Fruit fly (Drosophila melanogaster) whole organism, prepupa: Measurements from ENCODE around the gene CG32267.
A peak's percentile ranks its signal among the peaks of the same experiment; 100 is the strongest.

Experiments
- Blimp-1 ChIP-seq: fragments of 200-800 bp; sonication (Bioruptor generic); optimal IDR thresholded peaks from 3 replicates; lab custom pipeline; 2017; ENCODE audit warnings: missing biosample characterization, missing genetic modification characterization, mild to moderate bottlenecking, moderate library complexity, missing genetic modification reagents
- Eip75B ChIP-seq: fragments of 200-800 bp; sonication (Bioruptor generic); optimal IDR thresholded peaks from 3 replicates; lab custom pipeline; 2016; ENCODE audit warnings: missing biosample characterization, missing genetic modification characterization
- Hr4 ChIP-seq: fragments of 200-800 bp; sonication (Bioruptor generic); optimal IDR thresholded peaks from 3 replicates; lab custom pipeline; 2016; ENCODE audit warnings: missing biosample characterization, missing genetic modification characterization
- fd85E ChIP-seq: fragments of 200-800 bp; sonication (Bioruptor generic); optimal IDR thresholded peaks from 3 replicates; lab custom pipeline; 2016; ENCODE audit warnings: missing biosample characterization, missing genetic modification characterization
- lz ChIP-seq: fragments of 200-800 bp; sonication (Bioruptor generic); optimal IDR thresholded peaks from 3 replicates; lab custom pipeline; 2016; ENCODE audit warnings: missing biosample characterization, missing genetic modification characterization
- net ChIP-seq: fragments of 200-800 bp; sonication (Bioruptor generic); optimal IDR thresholded peaks from 3 replicates; lab custom pipeline; 2016; ENCODE audit warnings: missing biosample characterization, missing genetic modification characterization
- pdm3 ChIP-seq: fragments of 200-800 bp; sonication (Bioruptor generic); optimal IDR thresholded peaks from 3 replicates; lab custom pipeline; 2016; ENCODE audit warnings: missing biosample characterization, missing genetic modification characterization
- topi ChIP-seq: fragments of 200-800 bp; sonication (Bioruptor generic); optimal IDR thresholded peaks from 3 replicates; lab custom pipeline; 2016; ENCODE audit warnings: missing biosample characterization, missing genetic modification characterization

DNA sequence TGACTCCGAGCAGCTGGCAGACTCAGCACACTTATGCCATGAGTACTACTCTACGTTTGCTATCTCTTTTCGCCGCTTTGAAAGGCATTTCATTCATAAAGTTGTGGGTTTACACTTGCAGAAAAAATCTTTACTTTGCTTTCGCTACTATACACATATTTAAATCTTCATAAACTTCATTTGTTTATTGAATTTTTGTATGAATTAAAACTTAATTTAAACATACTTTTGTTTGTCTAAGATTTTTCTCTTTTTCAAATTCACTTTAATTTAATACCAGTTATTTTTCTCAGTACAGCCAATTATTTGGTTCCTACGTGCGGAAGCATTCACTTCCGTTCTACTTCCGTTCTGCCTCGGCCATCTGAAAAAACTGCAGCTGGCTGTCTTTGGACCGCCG, 33.4 kb downstream of the CG32267 start:
- TF ChIP-seq net (GFP tag; lab: Kevin White, UChicago) (peak; percentile 1), topi (GFP tag; lab: Kevin White, UChicago) (peak; percentile 37), Hr4 (GFP tag; lab: Kevin White, UChicago) (peak; percentile 12), lz (GFP tag; lab: Kevin White, UChicago) (peak; percentile 24), Blimp-1 (no peak), pdm3 (GFP tag; lab: Kevin White, UChicago) (peak; percentile 32), fd85E (GFP tag; lab: Kevin White, UChicago) (no peak), Eip75B (GFP tag; lab: Kevin White, UChicago) (peak; percentile 11)
